Worm (Caenorhabditis elegans): Measurements from ENCODE around the gene ugt-18.

DNA sequence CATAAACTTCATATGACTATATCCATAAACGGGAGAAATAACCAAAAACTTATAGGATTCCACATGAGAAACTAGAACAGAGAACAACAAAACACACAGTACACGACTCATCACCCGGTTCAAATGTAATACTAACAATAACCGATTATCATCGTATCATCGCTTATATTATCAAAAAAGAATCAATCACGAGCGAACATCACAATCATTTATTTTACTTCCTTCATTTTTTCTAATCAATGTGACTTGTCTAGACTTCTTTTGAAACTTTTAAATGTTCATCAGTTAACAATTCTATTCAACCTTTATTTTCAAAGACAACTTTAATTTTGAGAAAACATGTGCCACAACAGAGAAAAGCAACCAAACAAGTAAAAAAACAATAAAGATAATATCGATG, 24.9 kb upstream of the ugt-18 start, which contains the start of gene ugt-4:
- TF ChIP-seq zag-1 (tag; optimal IDR thresholded peaks at IDR 0.05) (no peak), fos-1 (tag; optimal IDR thresholded peaks at IDR 0.05) (no peak), unc-39 (tag; optimal IDR thresholded peaks at IDR 0.05) (no peak), aly-2 (tag; optimal IDR thresholded peaks at IDR 0.05) (no peak), ztf-4 (tag; optimal IDR thresholded peaks at IDR 0.05) (no peak), elt-3 (tag; optimal IDR thresholded peaks at IDR 0.05) (no peak), nfya-1 (tag; optimal IDR thresholded peaks at IDR 0.05; ENCODE audit: insufficient read depth) (no peak)
